Worm (Caenorhabditis elegans) whole organism, young adult: Measurements from ENCODE around the gene C51E3.10.

Experiments used
- B0035.1 ChIP-seq: sonication (generic microtip); optimal IDR thresholded peaks from 2 replicates; lab custom pipeline; 2016; ENCODE audit warnings: missing genetic modification characterization, mild to moderate bottlenecking, missing compliant biosample characterization, missing genotype, missing genetic modification reagents
- C06A6.2 ChIP-seq: fragments of 200-800 bp; sonication (Bioruptor generic); conservative IDR thresholded peaks from 2 replicates; pipeline ENCODE4 v1.3.6; 2022; ENCODE audit warnings: missing genetic modification characterization, missing compliant biosample characterization
- F52B5.7 ChIP-seq: sonication (generic microtip); optimal IDR thresholded peaks from 2 replicates; lab custom pipeline; 2016; ENCODE audit warnings: mild to moderate bottlenecking, missing genetic modification characterization, missing compliant biosample characterization
- F55B11.4 ChIP-seq: sonication (generic microtip); optimal IDR thresholded peaks from 2 replicates; lab custom pipeline; 2016; ENCODE audit warnings: missing compliant biosample characterization, missing genetic modification characterization, borderline replicate concordance; ENCODE audit not compliant: insufficient read depth
- K11D2.4 ChIP-seq: fragments of 200-800 bp; sonication (Bioruptor generic); IDR thresholded peaks from 2 replicates; pipeline ENCODE4 v1.3.6; 2022; ENCODE audit warnings: missing genetic modification reagents, missing genetic modification characterization, missing compliant biosample characterization
- K12H6.12 ChIP-seq: fragments of 200-800 bp; sonication (Bioruptor generic); optimal IDR thresholded peaks from 2 replicates; lab custom pipeline; 2018; ENCODE audit warnings: mild to moderate bottlenecking, missing genetic modification characterization, missing compliant biosample characterization
- ZK185.1 ChIP-seq: sonication (generic microtip); optimal IDR thresholded peaks from 2 replicates; lab custom pipeline; 2016; ENCODE audit warnings: mild to moderate bottlenecking, missing genetic modification characterization, missing compliant biosample characterization; ENCODE audit not compliant: poor library complexity, severe bottlenecking
- atf-7 ChIP-seq: sonication (generic microtip); optimal IDR thresholded peaks from 2 replicates; lab custom pipeline; 2017; ENCODE audit warnings: mild to moderate bottlenecking, missing genetic modification characterization, missing compliant biosample characterization
- attf-5 ChIP-seq: fragments of 200-800 bp; sonication (Bioruptor generic); optimal IDR thresholded peaks from 2 replicates; lab custom pipeline; 2018; ENCODE audit warnings: mild to moderate bottlenecking, missing genetic modification characterization, missing compliant biosample characterization
- attf-6 ChIP-seq: fragments of 200-800 bp; sonication (Bioruptor generic); IDR thresholded peaks from 2 replicates; pipeline ENCODE4 v1.3.6; 2022; ENCODE audit warnings: missing genetic modification reagents, missing genetic modification characterization, missing compliant biosample characterization
- bed-1 ChIP-seq: fragments of 200-800 bp; sonication (Bioruptor generic); IDR thresholded peaks from 2 replicates; pipeline ENCODE4 v1.3.6; 2022; ENCODE audit warnings: missing genetic modification reagents, missing genetic modification characterization, missing compliant biosample characterization
- cebp-1 ChIP-seq, 2 experiments: fragments of 200-800 bp in 1 of 2; sonication (Bioruptor generic) in 1 of 2; sonication (generic microtip) in 1 of 2; IDR thresholded peaks in 1 of 2; optimal IDR thresholded peaks in 1 of 2; 2 replicates each; pipeline versions ENCODE4 v1.3.6 to Lab custom; 2017 to 2022; ENCODE audit warnings: missing compliant biosample characterization in 2 of 2, missing genetic modification characterization in 2 of 2, mild to moderate bottlenecking in 1 of 2, missing genetic modification reagents in 1 of 2, moderate library complexity in 1 of 2
- cebp-2 ChIP-seq: fragments of 200-800 bp; sonication (Bioruptor generic); IDR thresholded peaks from 2 replicates; pipeline ENCODE4 v1.3.6; 2022; ENCODE audit warnings: missing genetic modification characterization, missing compliant biosample characterization
- ceh-100 ChIP-seq: fragments of 200-800 bp; sonication (Bioruptor generic); IDR thresholded peaks from 2 replicates; pipeline ENCODE4 v1.3.6; 2022; ENCODE audit warnings: missing genetic modification reagents, missing genetic modification characterization, missing compliant biosample characterization
- ceh-27 ChIP-seq: fragments of 200-800 bp; sonication (Bioruptor generic); optimal IDR thresholded peaks from 2 replicates; lab custom pipeline; 2018; ENCODE audit warnings: mild to moderate bottlenecking, missing genetic modification characterization, moderate library complexity, missing compliant biosample characterization
- ceh-58 ChIP-seq: fragments of 200-800 bp; sonication (Bioruptor generic); IDR thresholded peaks from 2 replicates; pipeline ENCODE4 v1.3.6; 2022; ENCODE audit warnings: missing genetic modification characterization, missing compliant biosample characterization
- ceh-91 ChIP-seq: fragments of 200-800 bp; sonication (Bioruptor generic); IDR thresholded peaks from 2 replicates; pipeline ENCODE4 v1.3.6; 2022; ENCODE audit warnings: missing genetic modification reagents, missing genetic modification characterization, missing compliant biosample characterization
- chd-7 ChIP-seq: sonication (generic microtip); optimal IDR thresholded peaks from 2 replicates; lab custom pipeline; 2016; ENCODE audit warnings: mild to moderate bottlenecking, missing genetic modification characterization, moderate library complexity, missing compliant biosample characterization
- dox-1 ChIP-seq: fragments of 200-800 bp; sonication (Bioruptor generic); IDR thresholded peaks from 2 replicates; pipeline ENCODE4 v1.3.6; 2022; ENCODE audit warnings: missing genetic modification reagents, missing genetic modification characterization, missing compliant biosample characterization
- egl-18 ChIP-seq: fragments of 200-800 bp; sonication (Bioruptor generic); IDR thresholded peaks from 2 replicates; pipeline ENCODE4 v1.3.6; 2022; ENCODE audit warnings: missing genetic modification reagents, missing genetic modification characterization, missing compliant biosample characterization
- egl-44 ChIP-seq: fragments of 200-800 bp; sonication (Bioruptor generic); IDR thresholded peaks from 2 replicates; pipeline ENCODE4 v1.3.6; 2022; ENCODE audit warnings: missing genetic modification reagents, missing genetic modification characterization, missing compliant biosample characterization
- egrh-3 ChIP-seq: fragments of 200-800 bp; sonication (Bioruptor generic); IDR thresholded peaks from 2 replicates; pipeline ENCODE4 v1.3.6; 2022; ENCODE audit warnings: missing genetic modification reagents, missing genetic modification characterization, missing compliant biosample characterization
- ekl-4 ChIP-seq: fragments of 200-800 bp; sonication (Bioruptor generic); IDR thresholded peaks from 2 replicates; pipeline ENCODE4 v1.3.6; 2022; ENCODE audit warnings: missing genetic modification reagents, missing genetic modification characterization, missing compliant biosample characterization
- fkh-3 ChIP-seq: sonication (generic microtip); optimal IDR thresholded peaks from 2 replicates; lab custom pipeline; 2016; ENCODE audit warnings: mild to moderate bottlenecking, missing genetic modification characterization, missing compliant biosample characterization
- gei-17 ChIP-seq: fragments of 200-800 bp; sonication (Bioruptor generic); optimal IDR thresholded peaks from 2 replicates; lab custom pipeline; 2018; ENCODE audit warnings: mild to moderate bottlenecking, missing genetic modification characterization, missing compliant biosample characterization
- hlh-12 ChIP-seq: sonication (generic microtip); optimal IDR thresholded peaks from 2 replicates; lab custom pipeline; 2016; ENCODE audit warnings: missing genetic modification characterization, missing compliant biosample characterization
- hmg-1.2 ChIP-seq: fragments of 200-800 bp; sonication (Bioruptor generic); IDR thresholded peaks from 2 replicates; pipeline ENCODE4 v1.3.6; 2022; ENCODE audit warnings: missing genetic modification reagents, missing genetic modification characterization, missing compliant biosample characterization
- let-607 ChIP-seq, 2 experiments: fragments of 200-800 bp in 1 of 2; sonication (Bioruptor generic) in 1 of 2; sonication (generic microtip) in 1 of 2; optimal IDR thresholded peaks; 2 replicates each; lab custom pipeline; 2016 to 2018; ENCODE audit warnings: mild to moderate bottlenecking in 2 of 2, missing compliant biosample characterization in 2 of 2, missing genetic modification characterization in 2 of 2, moderate library complexity in 2 of 2, missing genotype in 1 of 2
- lin-40 ChIP-seq: sonication (generic microtip); optimal IDR thresholded peaks from 2 replicates; lab custom pipeline; 2016; ENCODE audit warnings: missing genetic modification characterization, mild to moderate bottlenecking, missing compliant biosample characterization, missing genotype, missing genetic modification reagents
- madf-3 ChIP-seq: fragments of 200-800 bp; sonication (Bioruptor generic); IDR thresholded peaks from 2 replicates; pipeline ENCODE4 v1.3.6; 2022; ENCODE audit warnings: missing genetic modification reagents, missing genetic modification characterization, missing compliant biosample characterization
- madf-8 ChIP-seq: fragments of 200-800 bp; sonication (Bioruptor generic); conservative IDR thresholded peaks from 2 replicates; pipeline ENCODE4 v1.3.6; 2022; ENCODE audit warnings: missing genetic modification reagents, missing genetic modification characterization, missing compliant biosample characterization
- mcd-1 ChIP-seq: fragments of 200-800 bp; sonication (Bioruptor generic); IDR thresholded peaks from 2 replicates; pipeline ENCODE4 v1.3.6; 2022; ENCODE audit warnings: missing genetic modification reagents, missing genetic modification characterization, missing compliant biosample characterization
- mel-28 ChIP-seq: sonication (generic microtip); optimal IDR thresholded peaks from 2 replicates; lab custom pipeline; 2016; ENCODE audit warnings: borderline replicate concordance, mild to moderate bottlenecking, missing genetic modification characterization, missing compliant biosample characterization
- nfya-2 ChIP-seq: fragments of 200-800 bp; sonication (Bioruptor generic); IDR thresholded peaks from 2 replicates; pipeline ENCODE4 v1.3.6; 2022; ENCODE audit warnings: missing genetic modification reagents, missing genetic modification characterization, missing compliant biosample characterization
- nfyb-1 ChIP-seq: fragments of 200-800 bp; sonication (Bioruptor generic); IDR thresholded peaks from 2 replicates; pipeline ENCODE4 v1.3.6; 2022; ENCODE audit warnings: missing genetic modification reagents, missing genetic modification characterization, missing compliant biosample characterization
- nhr-179 ChIP-seq: sonication (generic microtip); optimal IDR thresholded peaks from 2 replicates; lab custom pipeline; 2016; ENCODE audit warnings: mild to moderate bottlenecking, missing genetic modification characterization, missing compliant biosample characterization
- pha-4 ChIP-seq: fragments of 150-350 bp; sonication (generic microtip); optimal IDR thresholded peaks from 2 replicates; lab custom pipeline; 2014; ENCODE audit warnings: missing biosample characterization, missing genetic modification reagents, missing genetic modification characterization
- rcor-1 ChIP-seq: fragments of 200-800 bp; sonication (Bioruptor generic); IDR thresholded peaks from 2 replicates; pipeline ENCODE4 v1.3.6; 2022; ENCODE audit warnings: missing genetic modification reagents, missing genetic modification characterization, missing compliant biosample characterization
- snpc-1.3 ChIP-seq: sonication (generic microtip); optimal IDR thresholded peaks from 2 replicates; lab custom pipeline; 2017; ENCODE audit warnings: missing genetic modification characterization, mild to moderate bottlenecking, missing compliant biosample characterization, antibody characterized with exemption, moderate library complexity, missing genotype, missing genetic modification reagents; ENCODE audit not compliant: insufficient read depth
- snpc-4 ChIP-seq, 5 experiments: fragments of 150-350 bp in 1 of 5; sonication (generic microtip) in 4 of 5; optimal IDR thresholded peaks; 2 replicates each; lab custom pipeline; 2014 to 2018; ENCODE audit warnings: missing genetic modification characterization in 5 of 5, missing biosample characterization in 3 of 5, antibody characterized with exemption in 2 of 5, mild to moderate bottlenecking in 2 of 5, missing compliant biosample characterization in 2 of 5, missing genotype in 2 of 5, moderate library complexity in 2 of 5, missing genetic modification reagents in 1 of 5
- unc-130 ChIP-seq: sonication (generic microtip); optimal IDR thresholded peaks from 2 replicates; lab custom pipeline; 2016; ENCODE audit warnings: missing genetic modification reagents, missing genetic modification characterization, missing compliant biosample characterization
- ztf-18 ChIP-seq: sonication (generic microtip); optimal IDR thresholded peaks from 2 replicates; lab custom pipeline; 2016; ENCODE audit warnings: missing genotype, mild to moderate bottlenecking, missing genetic modification characterization, missing compliant biosample characterization

The C51E3.10 gene

ce11 chrV:10182984-10183383, 22.1 kb upstream of the C51E3.10 start, which contains the start of gene ZK856.4:
Gene ZK856.4, plus strand, starts transcription at chrV:10183284.
- TF ChIP-seq ekl-4 (GFP tag; lab: Robert Waterston, UW): no peak
- no peak for TF ChIP-seq nfyb-1 (GFP tag; lab: Robert Waterston, UW)
- no peak for TF ChIP-seq ceh-91 (GFP tag; lab: Robert Waterston, UW)
- no peak for TF ChIP-seq hlh-12 (tag; lab: Kevin White, UChicago)
- no peak for TF ChIP-seq ceh-58 (GFP tag; lab: Robert Waterston, UW)
- TF ChIP-seq cebp-2 (GFP tag; lab: Robert Waterston, UW): no peak
- no peak for TF ChIP-seq F52B5.7 (tag; lab: Kevin White, UChicago)
- no peak for TF ChIP-seq chd-7 (tag; lab: Kevin White, UChicago)
- TF ChIP-seq bed-1: no peak
- no peak for TF ChIP-seq ceh-100 (GFP tag; lab: Robert Waterston, UW)
- no peak for TF ChIP-seq nhr-179 (tag; lab: Kevin White, UChicago)
- TF ChIP-seq K11D2.4: no peak

- TF ChIP-seq C06A6.2 (GFP tag; lab: Robert Waterston, UW) (no peak), cebp-1 (GFP tag; IDR thresholded peaks at IDR 0.05; lab: Robert Waterston, UW) (no peak), cebp-1 (tag; optimal IDR thresholded peaks at IDR 0.05; lab: Kevin White, UChicago) (no peak), nfya-2 (GFP tag; lab: Robert Waterston, UW) (no peak), atf-7 (tag; lab: Kevin White, UChicago) (no peak), ceh-27 (GFP tag; lab: Kevin White, UChicago) (no peak), mel-28 (tag; lab: Kevin White, UChicago) (no peak), ZK185.1 (tag; lab: Kevin White, UChicago) (no peak), B0035.1 (tag; lab: Kevin White, UChicago) (no peak), snpc-1.3 (tag; lab: Kevin White, UChicago) (no peak), ceh-100 (GFP tag; lab: Robert Waterston, UW) (no peak), egl-44 (no peak), fkh-3 (tag; lab: Kevin White, UChicago) (no peak), madf-3 (GFP tag; lab: Robert Waterston, UW) (no peak), egl-18 (GFP tag; lab: Robert Waterston, UW) (no peak), attf-6 (GFP tag; lab: Robert Waterston, UW) (no peak), attf-5 (GFP tag; lab: Kevin White, UChicago) (no peak), gei-17 (GFP tag; lab: Kevin White, UChicago) (no peak)
Measured at ce11 chrV:10179235-10179634, 18.3 kb upstream of the C51E3.10 start, which contains the start of gene cul-5. Gene cul-5, plus strand, starts transcription at chrV:10179535.

ce11 chrV:10178166-10178565, 17.2 kb upstream of the C51E3.10 start:
- TF ChIP-seq mcd-1 (GFP tag; lab: Robert Waterston, UW) (peak; percentile 91), snpc-4 (GFP tag; optimal IDR thresholded peaks at IDR 0.05; lab: Kevin White, UChicago) (no peak), snpc-4 (tag; optimal IDR thresholded peaks at IDR 0.05; lab: Kevin White, UChicago) (peak in 2 of 4 experiments; percentile 14 to 23), rcor-1 (GFP tag; lab: Robert Waterston, UW) (no peak), attf-5 (GFP tag; lab: Kevin White, UChicago) (peak; percentile 44), F52B5.7 (tag; lab: Kevin White, UChicago) (no peak), madf-3 (GFP tag; lab: Robert Waterston, UW) (no peak), lin-40 (tag; lab: Kevin White, UChicago) (peak; percentile 31), madf-8 (GFP tag; lab: Robert Waterston, UW) (no peak), dox-1 (GFP tag; lab: Robert Waterston, UW) (peak; percentile 58; the same call in 1 of the 2 replicates), ZK185.1 (tag; lab: Kevin White, UChicago) (peak; percentile 2), ztf-18 (tag; lab: Kevin White, UChicago) (peak; percentile 30), unc-130 (GFP tag; lab: Kevin White, UChicago) (no peak), pha-4 (tag; lab: Kevin White, UChicago) (no peak), egrh-3 (no peak), hmg-1.2 (GFP tag; lab: Robert Waterston, UW) (peak; percentile 10; the same call in 1 of the 2 replicates), ceh-100 (GFP tag; lab: Robert Waterston, UW) (peak; percentile 91), let-607 (tag; optimal IDR thresholded peaks at IDR 0.05; lab: Kevin White, UChicago) (peak in 1 of 2 experiments; percentile 6), ceh-27 (GFP tag; lab: Kevin White, UChicago) (peak; percentile 56), nfyb-1 (GFP tag; lab: Robert Waterston, UW) (no peak), F55B11.4 (no peak), K12H6.12 (tag; lab: Kevin White, UChicago) (peak; percentile 43)
